Fruit fly (Drosophila melanogaster): Measurements from ENCODE around the gene Rab11.

The Rab11 gene

DNA sequence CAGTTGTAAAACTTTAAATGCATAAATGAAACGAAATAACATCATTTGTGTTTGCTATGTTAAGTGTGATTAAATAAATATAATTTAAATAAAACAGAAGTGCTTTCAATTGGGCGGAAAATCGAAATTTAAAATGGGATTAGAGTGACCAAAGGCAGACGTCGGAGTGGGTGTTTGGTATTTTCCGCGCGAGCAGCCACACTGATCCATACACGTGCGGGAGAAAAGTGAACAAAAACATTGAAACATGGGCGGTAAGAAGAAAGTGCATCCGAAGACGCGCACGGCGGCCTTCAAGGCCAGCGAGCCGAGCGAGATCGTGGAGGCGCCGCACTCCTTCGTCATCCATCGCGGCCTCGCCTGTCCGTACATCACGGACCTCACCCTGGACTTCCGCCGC, 4.8 kb downstream of the Rab11 start, which contains the start of gene ppan:
Gene ppan (plus strand): TSS at position 198 of the 400 bp plus-strand sequence.
- TF ChIP-seq D1 (tag; optimal IDR thresholded peaks at IDR 0.05) (no peak), Snoo (tag; optimal IDR thresholded peaks at IDR 0.05) (no peak), gl (tag; optimal IDR thresholded peaks at IDR 0.05) (no peak), CG34367 (tag; optimal IDR thresholded peaks at IDR 0.05) (no peak), CG8301 (tag; optimal IDR thresholded peaks at IDR 0.05) (no peak), CG13204 (GFP tag; optimal IDR thresholded peaks at IDR 0.05) (no peak), Pif1B (GFP tag; optimal IDR thresholded peaks at IDR 0.05) (no peak), Ets98B (GFP tag; IDR thresholded peaks at IDR 0.05) (no peak), CG17806 (tag; optimal IDR thresholded peaks at IDR 0.05) (no peak), CG12605 (GFP tag; IDR thresholded peaks at IDR 0.05) (no peak), CG4496 (GFP tag; IDR thresholded peaks at IDR 0.05) (no peak), CG8159 (tag; optimal IDR thresholded peaks at IDR 0.05) (no peak), CG10348 (GFP tag; IDR thresholded peaks at IDR 0.05) (no peak), EcR (GFP tag; optimal IDR thresholded peaks at IDR 0.05) (no peak), fd96Ca (GFP tag; IDR thresholded peaks at IDR 0.05) (no peak), Pif1A (GFP tag; optimal IDR thresholded peaks at IDR 0.05) (no peak), CG9948 (tag; optimal IDR thresholded peaks at IDR 0.05) (no peak), CG14655 (GFP tag; optimal IDR thresholded peaks at IDR 0.05) (no peak), CG32121 (GFP tag; IDR thresholded peaks at IDR 0.05) (no peak), rn (GFP tag; IDR thresholded peaks at IDR 0.05) (no peak)

DNA sequence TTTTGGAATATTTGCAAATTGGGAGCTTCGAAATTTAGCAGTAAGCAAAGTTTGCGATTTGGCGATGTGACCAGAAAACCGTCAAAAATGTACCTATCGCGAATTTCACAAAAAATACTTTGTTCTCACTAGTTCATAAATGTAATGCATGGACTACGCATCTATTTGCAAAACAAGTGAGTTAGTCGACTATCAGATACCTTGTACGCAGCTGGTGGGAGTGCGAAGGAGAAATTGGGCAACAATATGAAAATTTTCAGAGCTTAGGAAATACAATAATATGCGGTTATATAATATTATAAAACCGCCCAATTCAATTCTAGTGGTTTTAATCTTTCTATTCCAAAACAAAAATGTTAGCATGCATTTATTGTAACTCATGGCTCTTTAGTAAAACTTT, 7.6 kb downstream of the Rab11 start, which contains the start of gene Bdbt:
Gene Bdbt (minus strand): TSS at position 73 of the 400 bp plus-strand sequence.
- TF ChIP-seq CG8301 (tag; optimal IDR thresholded peaks at IDR 0.05) (peak; percentile 43), Ets98B (GFP tag; IDR thresholded peaks at IDR 0.05) (peak; percentile 44), CG9948 (tag; optimal IDR thresholded peaks at IDR 0.05) (peak; percentile 20), CG13204 (GFP tag; optimal IDR thresholded peaks at IDR 0.05) (no peak), Pif1B (GFP tag; optimal IDR thresholded peaks at IDR 0.05) (no peak), Snoo (tag; optimal IDR thresholded peaks at IDR 0.05) (peak; percentile 5), CG15710 (tag; optimal IDR thresholded peaks at IDR 0.05) (peak; percentile 9), CG4496 (GFP tag; IDR thresholded peaks at IDR 0.05) (0 out of 3 replicates have a peak, but pooled peaks have one; percentile 47), CG17806 (tag; optimal IDR thresholded peaks at IDR 0.05) (peak; percentile 45)

DNA sequence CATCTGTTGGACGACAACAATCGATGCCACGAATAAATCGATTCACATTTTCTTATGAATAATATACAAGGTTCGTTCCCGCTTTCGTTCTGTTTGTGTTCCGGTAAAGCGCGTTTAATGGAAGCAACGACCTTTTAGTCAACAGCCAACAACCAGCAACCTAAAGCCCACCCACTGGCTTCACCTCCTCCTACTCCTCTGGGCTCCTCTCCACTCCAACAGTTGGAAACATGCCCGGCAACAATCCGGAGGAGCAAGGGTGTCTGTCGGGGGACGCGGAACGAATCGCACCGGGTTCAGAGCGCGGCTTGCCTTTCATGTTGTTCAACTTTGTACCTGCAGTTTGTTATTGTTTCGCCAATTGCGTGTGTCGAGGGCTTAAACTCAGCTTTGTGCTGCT, 13.0 kb downstream of the Rab11 start:
- TF ChIP-seq gl (tag; optimal IDR thresholded peaks at IDR 0.05): no peak
- peak; percentile 96 for TF ChIP-seq EcR (GFP tag; optimal IDR thresholded peaks at IDR 0.05)

DNA sequence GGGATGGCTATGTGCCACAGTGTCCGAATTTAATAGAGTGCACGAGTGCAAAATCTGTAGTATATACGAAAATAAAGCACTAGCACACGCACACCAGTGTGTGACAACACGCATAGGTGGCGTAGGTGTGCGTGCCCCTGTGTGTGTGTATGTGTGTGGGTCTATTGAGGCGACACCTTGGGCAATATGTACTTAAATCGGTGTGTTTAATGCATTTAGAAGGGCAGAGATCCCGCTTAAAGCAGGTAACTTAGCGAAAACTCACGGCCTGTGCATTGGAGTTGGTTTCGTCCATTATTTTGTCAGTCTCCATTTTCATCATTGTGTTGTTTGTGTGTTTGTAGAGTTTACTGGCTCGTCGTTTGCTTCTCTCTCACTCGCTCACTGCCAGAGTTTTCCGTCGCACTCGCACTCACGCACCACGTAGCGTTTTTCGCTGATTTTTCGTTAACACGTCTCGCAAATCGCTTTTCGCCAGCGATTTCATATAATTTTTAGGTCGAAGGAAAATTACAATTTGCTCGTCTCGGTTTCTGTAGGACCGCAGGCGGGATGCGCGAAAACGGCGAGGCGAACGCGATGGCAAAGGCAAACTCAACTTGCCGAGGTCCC, 15.6 kb downstream of the Rab11 start:
- TF ChIP-seq CG17806 (tag; optimal IDR thresholded peaks at IDR 0.05) (no peak), CG13204 (GFP tag; optimal IDR thresholded peaks at IDR 0.05) (no peak), CG12605 (GFP tag; IDR thresholded peaks at IDR 0.05) (no peak), rn (GFP tag; IDR thresholded peaks at IDR 0.05) (no peak), Snoo (tag; optimal IDR thresholded peaks at IDR 0.05) (no peak), EcR (GFP tag; optimal IDR thresholded peaks at IDR 0.05) (peak; percentile 66), Ets98B (GFP tag; IDR thresholded peaks at IDR 0.05) (no peak), CG8159 (tag; optimal IDR thresholded peaks at IDR 0.05) (no peak), CG10348 (GFP tag; IDR thresholded peaks at IDR 0.05) (no peak)

DNA sequence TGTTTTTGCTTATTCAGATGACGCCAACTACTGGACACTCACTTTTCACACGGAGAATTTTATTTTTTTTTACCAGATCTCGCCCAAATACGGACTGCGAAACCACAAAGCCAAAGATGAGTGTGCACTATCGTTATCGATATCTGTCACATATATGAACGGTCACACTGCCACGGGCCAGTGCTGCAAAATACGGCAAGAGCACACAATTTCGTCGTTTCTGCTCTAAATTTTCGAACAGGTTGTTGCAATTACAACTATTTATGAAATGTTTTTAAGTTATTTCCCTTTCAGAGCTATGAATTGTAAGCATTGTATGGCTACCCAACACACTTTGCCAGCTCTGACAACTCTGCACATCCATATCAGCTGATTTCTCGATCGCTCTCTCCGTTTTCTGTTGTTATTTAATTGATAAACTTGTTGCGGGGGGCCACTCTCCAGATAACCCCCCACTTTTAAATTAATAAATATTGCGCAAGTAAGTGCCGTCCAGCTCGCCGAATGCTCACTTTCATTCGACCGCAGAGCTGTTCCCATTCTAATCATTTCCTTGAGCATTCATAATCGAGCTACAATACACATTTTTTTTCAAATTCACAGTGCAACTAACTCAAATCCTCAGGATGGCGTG, 16.3 kb downstream of the Rab11 start, which contains the start of the genes slmb and CG5793:
Gene slmb (minus strand): TSS at position 134 of the 634 bp plus-strand sequence.
Gene CG5793 (plus strand): TSS at position 222 of the 634 bp plus-strand sequence.
- TF ChIP-seq D1 (tag; optimal IDR thresholded peaks at IDR 0.05): no peak
- TF ChIP-seq Ets98B (GFP tag; IDR thresholded peaks at IDR 0.05): peak; percentile 34; the same call in 1 of the 2 replicates
- no peak for TF ChIP-seq rn (GFP tag; IDR thresholded peaks at IDR 0.05)
- no peak for TF ChIP-seq CG8301 (tag; optimal IDR thresholded peaks at IDR 0.05)
- no peak for TF ChIP-seq CG12605 (GFP tag; IDR thresholded peaks at IDR 0.05)
- no peak for TF ChIP-seq CG9948 (tag; optimal IDR thresholded peaks at IDR 0.05)
- TF ChIP-seq CG15710 (tag; optimal IDR thresholded peaks at IDR 0.05): peak; percentile 13
- TF ChIP-seq CG13204 (GFP tag; optimal IDR thresholded peaks at IDR 0.05): no peak
- TF ChIP-seq CG4496 (GFP tag; IDR thresholded peaks at IDR 0.05): peak; percentile 77; the same call in 2 of the 3 replicates
- peak; percentile 53 for TF ChIP-seq Snoo (tag; optimal IDR thresholded peaks at IDR 0.05)
- TF ChIP-seq CG17806 (tag; optimal IDR thresholded peaks at IDR 0.05): no peak
- peak; percentile 12; the same call in 1 of the 3 replicates for TF ChIP-seq fd96Ca (GFP tag; IDR thresholded peaks at IDR 0.05)
- peak; percentile 27; the same call in 1 of the 2 replicates for TF ChIP-seq CG32121 (GFP tag; IDR thresholded peaks at IDR 0.05)

DNA sequence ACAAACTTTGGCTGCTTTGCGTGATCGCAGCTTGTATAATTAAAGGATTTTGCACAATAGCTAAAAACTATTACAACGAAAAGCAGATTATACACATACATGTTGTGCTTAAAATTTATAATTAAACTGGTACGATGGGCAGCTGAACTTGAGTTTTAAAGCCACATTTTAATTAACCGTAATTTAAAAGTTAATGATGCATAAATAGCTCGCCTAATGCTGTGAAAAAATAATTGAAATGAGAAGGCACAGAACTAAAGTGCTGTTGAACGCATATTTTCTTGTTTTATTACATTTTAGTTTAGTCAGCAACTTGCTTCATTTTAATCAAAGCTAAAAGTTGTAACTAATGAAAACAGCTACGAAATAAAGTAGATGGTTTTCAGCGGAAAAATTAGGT, 18.4 kb downstream of the Rab11 start, which contains the start of gene Obp93a:
Gene Obp93a (minus strand): TSS at position 101 of the 400 bp plus-strand sequence.
- no peak for TF ChIP-seq CG14655 (GFP tag; optimal IDR thresholded peaks at IDR 0.05)
- no peak for TF ChIP-seq Ets98B (GFP tag; IDR thresholded peaks at IDR 0.05)
- TF ChIP-seq CG10348 (GFP tag; IDR thresholded peaks at IDR 0.05): no peak
- TF ChIP-seq CG13204 (GFP tag; optimal IDR thresholded peaks at IDR 0.05): no peak
- TF ChIP-seq gl (tag; optimal IDR thresholded peaks at IDR 0.05): no peak
- TF ChIP-seq CG9948 (tag; optimal IDR thresholded peaks at IDR 0.05): no peak
- no peak for TF ChIP-seq CG12605 (GFP tag; IDR thresholded peaks at IDR 0.05)
- TF ChIP-seq CG34367 (tag; optimal IDR thresholded peaks at IDR 0.05): no peak
- TF ChIP-seq CG4496 (GFP tag; IDR thresholded peaks at IDR 0.05): no peak
- no peak for TF ChIP-seq Snoo (tag; optimal IDR thresholded peaks at IDR 0.05)
- no peak for TF ChIP-seq CG32121 (GFP tag; IDR thresholded peaks at IDR 0.05)
- no peak for TF ChIP-seq EcR (GFP tag; optimal IDR thresholded peaks at IDR 0.05)
- TF ChIP-seq Pif1B (GFP tag; optimal IDR thresholded peaks at IDR 0.05): no peak
- no peak for TF ChIP-seq rn (GFP tag; IDR thresholded peaks at IDR 0.05)
- no peak for TF ChIP-seq D1 (tag; optimal IDR thresholded peaks at IDR 0.05)
- TF ChIP-seq CG8301 (tag; optimal IDR thresholded peaks at IDR 0.05): no peak
- no peak for TF ChIP-seq Pif1A (GFP tag; optimal IDR thresholded peaks at IDR 0.05)
- no peak for TF ChIP-seq fd96Ca (GFP tag; IDR thresholded peaks at IDR 0.05)
- TF ChIP-seq CG17806 (tag; optimal IDR thresholded peaks at IDR 0.05): no peak
- TF ChIP-seq CG15710 (tag; optimal IDR thresholded peaks at IDR 0.05): no peak

Data from whole organism, pupa.